Worm (Caenorhabditis elegans): ENCODE measurements around the gene sri-1.

Gene sri-1

DNA sequence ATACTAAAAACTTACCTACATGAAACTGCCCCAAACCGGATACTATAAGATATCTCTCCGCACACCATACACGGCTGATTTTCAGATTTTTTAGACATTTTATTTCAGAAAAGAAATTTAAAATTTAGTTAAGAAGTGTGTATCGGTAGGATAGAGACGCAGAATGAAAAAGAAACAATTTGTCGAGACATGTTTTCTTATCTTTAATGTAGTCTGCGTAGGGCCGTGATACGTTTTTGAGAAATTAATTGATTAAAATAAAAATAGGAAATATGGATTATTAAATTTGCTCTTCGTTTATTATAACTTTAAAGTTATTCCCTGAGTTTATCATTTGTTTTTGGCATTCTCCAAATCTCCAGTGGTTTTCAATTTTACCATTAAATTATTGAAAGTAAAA is 43.1 kb downstream of the sri-1 start, which contains the start of gene nhr-108:
Gene nhr-108 (minus strand): TSS at position 166 of the 400 bp plus-strand sequence.
- TF ChIP-seq ceh-18 (tag; optimal IDR thresholded peaks at IDR 0.05): no peak
- no peak for TF ChIP-seq hlh-30 (tag; optimal IDR thresholded peaks at IDR 0.05; ENCODE audit: insufficient read depth)
- TF ChIP-seq sox-4 (tag; optimal IDR thresholded peaks at IDR 0.05): no peak
- no peak for TF ChIP-seq tbx-7 (tag; optimal IDR thresholded peaks at IDR 0.05)
- no peak for TF ChIP-seq madf-2 (tag; optimal IDR thresholded peaks at IDR 0.05)
- no peak for TF ChIP-seq fkh-10 (GFP tag; optimal IDR thresholded peaks at IDR 0.05)
- no peak for TF ChIP-seq ama-1 (optimal IDR thresholded peaks at IDR 0.05)
- TF ChIP-seq ttx-3 (tag; optimal IDR thresholded peaks at IDR 0.05): no peak
- no peak for TF ChIP-seq npax-4 (tag; optimal IDR thresholded peaks at IDR 0.05)
- no peak for TF ChIP-seq hlh-6 (tag; optimal IDR thresholded peaks at IDR 0.05)
- no peak for TF ChIP-seq ceh-31 (tag; optimal IDR thresholded peaks at IDR 0.05)
- no peak for TF ChIP-seq ztf-16 (tag; optimal IDR thresholded peaks at IDR 0.05)
- TF ChIP-seq unc-42 (tag; optimal IDR thresholded peaks at IDR 0.05): no peak
- TF ChIP-seq K09A11.1 (tag; optimal IDR thresholded peaks at IDR 0.05; ENCODE audit: insufficient read depth): no peak

DNA sequence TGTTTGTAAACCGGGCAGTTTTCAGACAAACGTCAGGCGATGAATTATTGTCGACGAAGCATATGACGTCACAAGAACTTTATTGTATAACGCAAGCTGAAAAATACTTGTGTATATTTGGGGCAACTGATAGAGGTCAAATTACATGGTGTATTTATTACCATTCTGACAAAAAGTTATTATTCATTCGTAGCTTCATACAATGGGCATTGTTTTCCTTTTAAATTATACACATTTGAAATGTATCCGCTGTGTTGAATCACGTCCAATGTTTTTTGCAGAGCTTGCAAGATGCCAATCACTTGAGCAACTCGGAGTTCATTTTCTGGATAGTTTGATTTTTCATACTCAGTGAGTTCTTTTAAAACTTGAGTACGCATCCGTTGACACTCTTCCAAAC is 44.5 kb downstream of the sri-1 start, which contains the start of gene F35E8.13:
Gene F35E8.13 (plus strand): TSS at position 301 of the 400 bp plus-strand sequence.
- TF ChIP-seq K09A11.1 (tag; optimal IDR thresholded peaks at IDR 0.05; ENCODE audit: insufficient read depth): no peak
- no peak for TF ChIP-seq ceh-18 (tag; optimal IDR thresholded peaks at IDR 0.05)
- TF ChIP-seq ceh-30 (tag; optimal IDR thresholded peaks at IDR 0.05): no peak
- no peak for TF ChIP-seq pag-3 (tag; optimal IDR thresholded peaks at IDR 0.05; ENCODE audit: borderline replicate concordance)
- TF ChIP-seq lin-11 (tag; optimal IDR thresholded peaks at IDR 0.05): no peak
- no peak for TF ChIP-seq madf-2 (tag; optimal IDR thresholded peaks at IDR 0.05)
- TF ChIP-seq ceh-9 (tag; optimal IDR thresholded peaks at IDR 0.05): no peak
- TF ChIP-seq nhr-232 (tag; optimal IDR thresholded peaks at IDR 0.05): no peak
- no peak for TF ChIP-seq hlh-15 (tag; optimal IDR thresholded peaks at IDR 0.05)

DNA sequence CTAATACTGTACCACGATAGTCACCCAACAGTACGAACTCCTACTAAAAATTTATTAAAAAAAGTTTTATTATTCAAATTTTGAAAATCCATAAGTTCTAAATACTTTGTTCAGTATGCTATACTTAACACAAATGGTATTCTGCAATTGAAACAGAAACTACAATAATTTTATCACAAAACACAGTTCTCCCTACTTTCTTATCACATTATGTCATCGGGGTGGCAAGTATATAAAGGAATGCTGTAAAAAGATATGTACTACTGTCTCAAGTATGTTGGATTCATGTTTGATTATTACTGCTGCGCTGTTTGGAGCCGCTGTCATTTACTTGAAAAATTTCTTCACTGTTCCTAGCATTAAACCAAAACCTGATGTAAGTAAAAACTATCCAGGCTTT is 46.3 kb downstream of the sri-1 start, which contains the start of gene cdr-1:
Gene cdr-1 (plus strand): TSS at position 208 of the 400 bp plus-strand sequence.
- TF ChIP-seq elt-2 (tag; optimal IDR thresholded peaks at IDR 0.05) (peak; percentile 34), unc-42 (tag; optimal IDR thresholded peaks at IDR 0.05) (no peak), pag-3 (tag; optimal IDR thresholded peaks at IDR 0.05; ENCODE audit: borderline replicate concordance) (no peak)

DNA sequence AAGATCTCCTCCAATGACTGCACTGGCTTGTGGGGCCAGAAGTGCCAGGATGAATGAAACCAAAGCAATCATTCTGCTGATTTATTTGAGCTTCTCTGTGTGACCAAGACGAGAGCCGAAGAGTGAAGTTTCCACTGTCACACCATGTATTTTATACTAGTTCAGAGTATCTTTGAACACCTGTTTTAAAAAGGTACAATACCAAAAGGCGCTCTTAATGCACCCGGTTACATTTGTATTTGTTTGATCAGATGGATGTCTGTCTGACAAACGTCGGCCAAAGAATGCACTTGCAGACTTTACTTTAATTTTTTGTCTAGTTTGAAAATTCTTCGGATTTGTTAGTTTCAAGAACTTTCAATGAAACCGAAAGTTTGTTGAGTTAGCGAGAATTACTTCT is 47.2 kb downstream of the sri-1 start, which contains the start of gene F35E8.10:
Gene F35E8.10 (minus strand): TSS at position 101 of the 400 bp plus-strand sequence.
- no peak for TF ChIP-seq ceh-19 (GFP tag; optimal IDR thresholded peaks at IDR 0.05)
- TF ChIP-seq unc-3 (GFP tag; conservative IDR thresholded peaks at IDR 0.05): no peak
- no peak for TF ChIP-seq unc-3 (tag; optimal IDR thresholded peaks at IDR 0.05)
- no peak for TF ChIP-seq nhr-11 (tag; optimal IDR thresholded peaks at IDR 0.05)
- TF ChIP-seq che-1 (tag; optimal IDR thresholded peaks at IDR 0.05): no peak
- TF ChIP-seq ceh-6 (GFP tag; optimal IDR thresholded peaks at IDR 0.05): no peak
- TF ChIP-seq eyg-1 (tag; optimal IDR thresholded peaks at IDR 0.05): no peak
- no peak for TF ChIP-seq pha-2 (tag; optimal IDR thresholded peaks at IDR 0.05)
- no peak for TF ChIP-seq unc-86 (tag; optimal IDR thresholded peaks at IDR 0.05)
- TF ChIP-seq zip-5 (tag; optimal IDR thresholded peaks at IDR 0.05): no peak
- TF ChIP-seq C38D4.7 (GFP tag; optimal IDR thresholded peaks at IDR 0.05): no peak
- TF ChIP-seq ttx-3 (tag; optimal IDR thresholded peaks at IDR 0.05): no peak
- TF ChIP-seq tbx-7 (tag; optimal IDR thresholded peaks at IDR 0.05): no peak
- TF ChIP-seq hlh-15 (tag; optimal IDR thresholded peaks at IDR 0.05): no peak
- TF ChIP-seq syd-9 (tag; optimal IDR thresholded peaks at IDR 0.05): no peak

DNA sequence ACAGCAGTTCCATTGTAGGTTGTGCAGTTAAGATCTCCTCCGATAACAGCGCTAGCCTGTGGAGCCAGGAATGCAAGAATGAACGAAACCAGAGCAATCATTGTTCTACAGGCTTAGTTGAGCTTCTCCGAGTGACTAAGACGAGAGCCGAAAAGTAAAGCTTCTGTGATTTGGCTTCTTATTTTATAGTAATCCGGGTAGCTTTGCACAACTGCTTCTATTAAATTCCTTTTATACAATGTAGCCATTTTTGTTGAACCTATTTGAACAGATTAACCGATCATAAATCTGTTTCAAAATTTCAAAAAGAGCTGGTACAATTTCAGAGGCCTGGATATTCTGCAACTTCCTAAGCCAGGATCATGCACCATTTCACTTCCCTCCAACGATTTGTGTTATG is 50.0 kb downstream of the sri-1 start, which contains the start of gene F35E8.9:
Gene F35E8.9 (minus strand): TSS at position 101 of the 400 bp plus-strand sequence.
- TF ChIP-seq C38D4.7 (GFP tag; optimal IDR thresholded peaks at IDR 0.05) (no peak), ceh-2 (tag; optimal IDR thresholded peaks at IDR 0.05) (no peak), unc-42 (tag; optimal IDR thresholded peaks at IDR 0.05) (no peak), ceh-48 (tag; optimal IDR thresholded peaks at IDR 0.05) (no peak), ceh-31 (tag; optimal IDR thresholded peaks at IDR 0.05) (no peak), ztf-16 (tag; optimal IDR thresholded peaks at IDR 0.05) (no peak), K09A11.1 (tag; optimal IDR thresholded peaks at IDR 0.05; ENCODE audit: insufficient read depth) (no peak), gmeb-2 (tag; optimal IDR thresholded peaks at IDR 0.05) (no peak), odd-2 (tag; optimal IDR thresholded peaks at IDR 0.05) (no peak), ahr-1 (tag; optimal IDR thresholded peaks at IDR 0.05) (no peak), ceh-6 (GFP tag; optimal IDR thresholded peaks at IDR 0.05) (no peak), pha-4 (tag; optimal IDR thresholded peaks at IDR 0.05) (no peak), C08G9.2 (tag; optimal IDR thresholded peaks at IDR 0.05) (no peak), pax-1 (tag; optimal IDR thresholded peaks at IDR 0.05) (no peak), ama-1 (optimal IDR thresholded peaks at IDR 0.05) (no peak), ceh-30 (tag; optimal IDR thresholded peaks at IDR 0.05) (no peak), unc-86 (tag; optimal IDR thresholded peaks at IDR 0.05) (no peak), unc-55 (GFP tag; optimal IDR thresholded peaks at IDR 0.05) (no peak), nhr-11 (tag; optimal IDR thresholded peaks at IDR 0.05) (no peak), fax-1 (tag; optimal IDR thresholded peaks at IDR 0.05) (no peak)
